Worm (Caenorhabditis elegans) whole organism, L2 larva: Measurements from ENCODE around the gene C26H9A.4.
A peak's percentile ranks its signal among the peaks of the same experiment; 100 is the strongest.

ENCODE experiments used
- egl-27 ChIP-seq: sonication (generic microtip); optimal IDR thresholded peaks from 3 replicates; lab custom pipeline; 2017; ENCODE audit warnings: missing biosample characterization, missing genetic modification reagents, missing genetic modification characterization
- fos-1 ChIP-seq: fragments of 150-350 bp; optimal IDR thresholded peaks from 2 replicates; lab custom pipeline; 2014; ENCODE audit warnings: missing biosample characterization, missing genetic modification characterization
- lsy-2 ChIP-seq, 2 experiments: fragments of 150-350 bp in 1 of 2; sonication (generic microtip) in 1 of 2; optimal IDR thresholded peaks; 2 replicates each; lab custom pipeline; 2014 to 2017; ENCODE audit warnings: missing biosample characterization in 2 of 2, missing genetic modification characterization in 2 of 2
- nhr-21 ChIP-seq: fragments of 150-350 bp; optimal IDR thresholded peaks from 2 replicates; lab custom pipeline; 2014; ENCODE audit warnings: missing biosample characterization, missing genetic modification characterization

The C26H9A.4 gene

ce11 chrIV:12700204-12700603 lies 47.0 kb downstream of the C26H9A.4 start:
- TF ChIP-seq fos-1 (tag; lab: Kevin White, UChicago) = peak; percentile 75
- TF ChIP-seq lsy-2 (tag; optimal IDR thresholded peaks at IDR 0.05; lab: Kevin White, UChicago) = no peak

ce11 chrIV:12700944-12701343 lies 47.7 kb downstream of the C26H9A.4 start:
- TF ChIP-seq nhr-21 (tag; lab: Kevin White, UChicago) (no peak), egl-27 (tag; lab: Kevin White, UChicago) (no peak), fos-1 (tag; lab: Kevin White, UChicago) (peak; percentile 15)
